Worm (Caenorhabditis elegans) whole organism, L4 larva: ENCODE data around the gene K02F6.3.
"Not testable (repeated sequence)": the region's sequence is repeated elsewhere in the genome, so short reads cannot be mapped to it uniquely, and the experiment has no call there.

Experiments used
- ama-1 ChIP-seq: fragments of 150-350 bp; optimal IDR thresholded peaks from 2 replicates; lab custom pipeline; 2014; ENCODE audit warnings: inconsistent platforms, mixed read lengths
- fkh-10 ChIP-seq: fragments of 150-350 bp; optimal IDR thresholded peaks from 2 replicates; lab custom pipeline; 2014; ENCODE audit warnings: missing biosample characterization, missing genetic modification reagents, missing genetic modification characterization
- jun-1 ChIP-seq: fragments of 150-350 bp; optimal IDR thresholded peaks from 2 replicates; lab custom pipeline; 2014; ENCODE audit warnings: missing biosample characterization, missing genetic modification reagents, missing genetic modification characterization
- nhr-41 ChIP-seq: fragments of 200-800 bp; sonication (Bioruptor generic); IDR thresholded peaks from 2 replicates; pipeline ENCODE4 v1.3.6; 2022; ENCODE audit warnings: missing genetic modification reagents, missing genetic modification characterization, missing compliant biosample characterization
- tag-97 ChIP-seq: fragments of 200-800 bp; sonication (Bioruptor generic); IDR thresholded peaks from 2 replicates; pipeline ENCODE4 v1.3.6; 2022; ENCODE audit warnings: missing genetic modification characterization, missing compliant biosample characterization

DNA sequence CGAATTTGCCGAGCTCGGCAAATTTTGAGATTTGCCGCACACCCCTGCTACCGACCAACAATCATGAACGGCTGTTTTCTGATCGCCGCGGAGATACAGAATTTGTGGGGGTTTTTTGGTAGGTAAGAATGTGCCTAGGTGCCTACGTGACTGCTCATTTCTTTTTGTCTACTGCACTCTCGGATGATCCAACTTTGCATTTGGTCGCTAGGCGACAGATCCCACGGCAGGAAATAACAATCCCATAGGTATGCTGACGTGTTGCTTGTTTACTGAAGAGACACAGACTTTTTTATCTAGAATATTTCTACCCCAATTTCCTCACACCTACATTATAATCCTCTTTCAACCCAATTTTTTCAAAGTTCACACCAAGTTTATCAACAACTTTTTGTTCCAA is 11.1 kb upstream of the K02F6.3 start, which contains the start of gene K02F6.8:
- TF ChIP-seq nhr-41; ama-1 (lab: Kevin White, UChicago); jun-1; fkh-10 (GFP tag; lab: Kevin White, UChicago); tag-97 (GFP tag; lab: Robert Waterston, UW): not testable (repeated sequence)
